Fruit fly (Drosophila melanogaster): Measurements from ENCODE around the gene CG6055.
A peak's percentile ranks its signal among the peaks of the same experiment; 100 is the strongest.

DNA sequence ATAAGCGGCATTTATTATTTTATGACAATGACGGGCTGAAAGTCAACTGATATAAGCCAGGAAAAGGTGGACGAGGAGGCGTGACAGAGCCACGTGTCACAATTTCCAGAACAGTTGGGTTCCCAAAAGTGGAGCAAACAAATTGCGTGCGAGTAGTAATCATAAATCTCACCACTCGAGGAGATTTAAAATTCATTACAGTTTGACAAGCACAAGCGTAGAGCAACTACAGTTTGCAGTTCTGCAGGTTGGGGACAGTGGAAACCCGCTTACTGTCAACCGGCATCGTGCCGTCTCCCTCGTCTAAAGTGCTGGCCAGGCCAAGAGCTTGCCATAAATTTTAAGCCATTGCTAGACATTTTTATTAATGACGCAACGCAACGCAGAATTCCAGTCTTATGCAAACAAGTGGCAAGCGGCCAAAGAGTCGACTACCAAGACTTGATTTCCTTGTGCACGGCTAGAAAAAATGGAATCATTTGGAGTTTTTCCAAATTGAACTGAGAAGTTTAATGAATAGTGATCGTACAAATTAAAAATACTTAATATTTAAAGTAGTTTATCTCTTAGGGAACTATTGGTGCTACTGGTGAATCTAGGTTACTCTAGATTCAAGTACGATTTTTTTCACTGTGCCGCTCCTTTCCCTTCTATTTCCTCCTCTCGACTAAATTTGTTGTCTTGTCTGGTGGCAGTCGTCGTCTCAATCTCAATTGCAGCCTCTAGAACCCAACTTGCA, 47.1 kb downstream of the CG6055 start:
- TF ChIP-seq CG14655 (GFP tag; optimal IDR thresholded peaks at IDR 0.05) (peak; percentile 89), CG34367 (tag; optimal IDR thresholded peaks at IDR 0.05) (no peak), CG12605 (GFP tag; IDR thresholded peaks at IDR 0.05) (peak; percentile 38; the same call in 1 of the 2 replicates), gl (tag; optimal IDR thresholded peaks at IDR 0.05) (peak; percentile 24), rn (GFP tag; IDR thresholded peaks at IDR 0.05) (peak; percentile 29; the same call in 1 of the 2 replicates), CG13204 (GFP tag; optimal IDR thresholded peaks at IDR 0.05) (no peak), CG32121 (GFP tag; IDR thresholded peaks at IDR 0.05) (peak; percentile 86), CG17806 (tag; optimal IDR thresholded peaks at IDR 0.05) (peak; percentile 48), CG9948 (tag; optimal IDR thresholded peaks at IDR 0.05) (peak; percentile 47), Pif1B (GFP tag; optimal IDR thresholded peaks at IDR 0.05) (no peak), EcR (GFP tag; optimal IDR thresholded peaks at IDR 0.05) (no peak)
